Worm (Caenorhabditis elegans) whole organism, early embryonic: ENCODE data around the gene tps-2.

Experiments
- B0310.2 ChIP-seq: sonication (generic microtip); optimal IDR thresholded peaks from 2 replicates; lab custom pipeline; 2016; ENCODE audit warnings: mild to moderate bottlenecking, missing genetic modification characterization, missing compliant biosample characterization
- F13C5.2 ChIP-seq: sonication (generic microtip); optimal IDR thresholded peaks from 2 replicates; lab custom pipeline; 2017; ENCODE audit warnings: mild to moderate bottlenecking, missing genetic modification characterization, inconsistent platforms, missing compliant biosample characterization
- aly-1 ChIP-seq: sonication (generic microtip); optimal IDR thresholded peaks from 2 replicates; lab custom pipeline; 2016; ENCODE audit warnings: missing genetic modification characterization, missing compliant biosample characterization
- ama-1 ChIP-seq: fragments of 150-350 bp; optimal IDR thresholded peaks from 2 replicates; lab custom pipeline; 2014
- ceh-13 ChIP-seq: fragments of 200-800 bp; sonication (Bioruptor generic); optimal IDR thresholded peaks from 2 replicates; lab custom pipeline; 2018; ENCODE audit warnings: mild to moderate bottlenecking, missing genetic modification characterization, missing compliant biosample characterization
- ceh-36 ChIP-seq: sonication (generic microtip); optimal IDR thresholded peaks from 2 replicates; lab custom pipeline; 2016; ENCODE audit warnings: missing genetic modification characterization, inconsistent platforms, missing compliant biosample characterization
- ets-7 ChIP-seq: sonication (generic microtip); optimal IDR thresholded peaks from 2 replicates; lab custom pipeline; 2016; ENCODE audit warnings: missing genotype, missing genetic modification characterization, missing compliant biosample characterization
- flt-1 ChIP-seq: fragments of 200-800 bp; sonication (Bioruptor generic); IDR thresholded peaks from 2 replicates; pipeline ENCODE4 v1.3.6; 2022; ENCODE audit warnings: missing genetic modification characterization, missing compliant biosample characterization
- hmbx-1 ChIP-seq: sonication (generic microtip); optimal IDR thresholded peaks from 2 replicates; lab custom pipeline; 2016; ENCODE audit warnings: mild to moderate bottlenecking, missing genetic modification characterization, missing compliant biosample characterization
- hmg-4 ChIP-seq: fragments of 200-800 bp; sonication (Bioruptor generic); optimal IDR thresholded peaks from 2 replicates; lab custom pipeline; 2018; ENCODE audit warnings: mild to moderate bottlenecking, missing genetic modification characterization, missing compliant biosample characterization
- hnd-1 ChIP-seq: sonication (generic microtip); optimal IDR thresholded peaks from 2 replicates; lab custom pipeline; 2016; ENCODE audit warnings: missing genetic modification characterization, missing compliant biosample characterization
- pes-1 ChIP-seq: fragments of 200-800 bp; sonication (Bioruptor generic); IDR thresholded peaks from 2 replicates; pipeline ENCODE4 v1.3.6; 2022; ENCODE audit warnings: missing genetic modification reagents, missing genetic modification characterization, missing compliant biosample characterization
- scrt-1 ChIP-seq: fragments of 200-800 bp; sonication (Bioruptor generic); IDR thresholded peaks from 2 replicates; pipeline ENCODE4 v1.3.6; 2022; ENCODE audit warnings: missing genetic modification characterization, missing compliant biosample characterization
- sea-1 ChIP-seq: fragments of 200-800 bp; sonication (Bioruptor generic); conservative IDR thresholded peaks from 2 replicates; pipeline ENCODE4 v1.3.6; 2022; ENCODE audit warnings: missing genetic modification characterization, missing compliant biosample characterization
- tbx-11 ChIP-seq: fragments of 200-800 bp; sonication (Bioruptor generic); IDR thresholded peaks from 2 replicates; pipeline ENCODE4 v1.3.6; 2022; ENCODE audit warnings: missing genetic modification characterization, missing compliant biosample characterization
- tbx-37 ChIP-seq: fragments of 200-800 bp; sonication (Bioruptor generic); conservative IDR thresholded peaks from 2 replicates; pipeline ENCODE4 v1.3.6; 2022; ENCODE audit warnings: missing genetic modification reagents, missing genetic modification characterization, missing compliant biosample characterization
- tra-4 ChIP-seq: sonication (generic microtip); optimal IDR thresholded peaks from 2 replicates; lab custom pipeline; 2017; ENCODE audit warnings: missing genetic modification characterization, missing compliant biosample characterization

Gene tps-2

ce11 chrII:14618764-14619163, 18.1 kb downstream of the tps-2 start:
- TF ChIP-seq flt-1 (GFP tag; lab: Robert Waterston, UW): no peak
- no peak for TF ChIP-seq hmg-4 (GFP tag; lab: Kevin White, UChicago)
- no peak for TF ChIP-seq scrt-1 (GFP tag; lab: Robert Waterston, UW)
- TF ChIP-seq pes-1 (GFP tag; lab: Robert Waterston, UW): no peak
- no peak for TF ChIP-seq B0310.2
- no peak for TF ChIP-seq hnd-1 (tag; lab: Kevin White, UChicago)
- no peak for TF ChIP-seq tra-4 (tag; lab: Kevin White, UChicago)
- no peak for TF ChIP-seq ceh-13
- TF ChIP-seq F13C5.2: no peak
- TF ChIP-seq hmbx-1 (tag; lab: Kevin White, UChicago): no peak
- no peak for TF ChIP-seq sea-1 (GFP tag; lab: Robert Waterston, UW)
- no peak for TF ChIP-seq ama-1 (lab: Kevin White, UChicago)
- TF ChIP-seq tbx-37: no peak
- no peak for TF ChIP-seq ets-7 (tag; lab: Kevin White, UChicago)
- TF ChIP-seq aly-1 (tag; lab: Kevin White, UChicago): no peak
- no peak for TF ChIP-seq tbx-11 (GFP tag; lab: Robert Waterston, UW)

DNA sequence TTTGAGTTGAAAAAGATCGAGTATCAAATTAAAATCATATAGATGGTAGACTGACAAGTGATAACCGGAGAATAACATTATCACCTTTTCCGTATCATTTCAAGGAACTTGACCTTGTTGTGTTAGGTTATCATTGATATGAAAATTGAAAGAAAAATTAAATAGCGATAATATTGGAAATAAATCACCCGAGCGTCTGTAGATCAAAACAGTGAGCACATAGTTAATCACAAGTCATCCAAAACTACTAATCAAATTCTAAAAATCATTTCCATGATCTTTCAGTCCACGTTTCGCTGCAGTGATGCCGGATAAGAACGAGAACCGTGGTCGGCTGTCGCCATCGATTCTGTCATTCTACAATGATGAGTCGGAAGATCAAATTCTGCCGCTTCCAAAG, 19.1 kb downstream of the tps-2 start:
- TF ChIP-seq B0310.2: no peak
- TF ChIP-seq pes-1 (GFP tag; lab: Robert Waterston, UW): no peak
- TF ChIP-seq tra-4 (tag; lab: Kevin White, UChicago): no peak
- no peak for TF ChIP-seq hmg-4 (GFP tag; lab: Kevin White, UChicago)
- TF ChIP-seq ama-1 (lab: Kevin White, UChicago): no peak
- no peak for TF ChIP-seq ceh-36 (tag; lab: Kevin White, UChicago)
- TF ChIP-seq aly-1 (tag; lab: Kevin White, UChicago): no peak
- no peak for TF ChIP-seq ceh-13
- no peak for TF ChIP-seq hnd-1 (tag; lab: Kevin White, UChicago)
- no peak for TF ChIP-seq F13C5.2
- TF ChIP-seq flt-1 (GFP tag; lab: Robert Waterston, UW): no peak
- TF ChIP-seq sea-1 (GFP tag; lab: Robert Waterston, UW): no peak
- no peak for TF ChIP-seq tbx-37
- TF ChIP-seq hmbx-1 (tag; lab: Kevin White, UChicago): no peak
- no peak for TF ChIP-seq ets-7 (tag; lab: Kevin White, UChicago)
- no peak for TF ChIP-seq tbx-11 (GFP tag; lab: Robert Waterston, UW)
- no peak for TF ChIP-seq scrt-1 (GFP tag; lab: Robert Waterston, UW)

- TF ChIP-seq ceh-36 (tag; lab: Kevin White, UChicago) (no peak), hmbx-1 (tag; lab: Kevin White, UChicago) (no peak), ama-1 (lab: Kevin White, UChicago) (no peak), pes-1 (GFP tag; lab: Robert Waterston, UW) (no peak), hmg-4 (GFP tag; lab: Kevin White, UChicago) (no peak), sea-1 (GFP tag; lab: Robert Waterston, UW) (no peak), tbx-11 (GFP tag; lab: Robert Waterston, UW) (no peak), ceh-13 (no peak), aly-1 (tag; lab: Kevin White, UChicago) (no peak), B0310.2 (no peak), flt-1 (GFP tag; lab: Robert Waterston, UW) (no peak), tra-4 (tag; lab: Kevin White, UChicago) (no peak), scrt-1 (GFP tag; lab: Robert Waterston, UW) (no peak), hnd-1 (tag; lab: Kevin White, UChicago) (no peak), ets-7 (tag; lab: Kevin White, UChicago) (no peak), F13C5.2 (no peak), tbx-37 (no peak)
These were observed 20.0 kb downstream of the tps-2 start for ce11 chrII:14620730-14621129.

DNA sequence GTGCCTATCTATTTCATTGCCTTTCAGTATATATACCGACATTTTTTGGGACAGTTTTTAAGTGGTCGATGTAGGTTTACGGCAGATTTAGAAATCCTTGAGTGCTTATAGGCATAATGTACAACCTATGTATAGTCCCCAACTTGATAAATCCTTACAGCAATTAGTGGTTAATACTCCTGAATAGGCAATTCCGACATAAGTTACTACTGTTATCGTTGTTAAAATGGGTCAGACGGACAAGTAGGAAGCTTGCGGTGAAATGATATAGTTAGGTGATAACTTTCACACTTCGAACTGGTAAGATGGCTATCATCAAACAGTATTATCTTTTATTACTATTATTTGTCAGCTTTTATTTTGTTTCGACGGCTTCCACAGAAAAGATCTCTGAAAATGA, 22.1 kb downstream of the tps-2 start, which contains the start of gene mltn-10:
mltn-10 (plus strand) TSS at position 301 of the 400 bp plus-strand sequence.
- TF ChIP-seq B0310.2 (no peak), ceh-36 (tag; lab: Kevin White, UChicago) (no peak), aly-1 (tag; lab: Kevin White, UChicago) (no peak), tbx-37 (no peak), pes-1 (GFP tag; lab: Robert Waterston, UW) (no peak), ama-1 (lab: Kevin White, UChicago) (no peak), tra-4 (tag; lab: Kevin White, UChicago) (no peak), F13C5.2 (no peak), flt-1 (GFP tag; lab: Robert Waterston, UW) (no peak), hnd-1 (tag; lab: Kevin White, UChicago) (no peak), tbx-11 (GFP tag; lab: Robert Waterston, UW) (no peak)

DNA sequence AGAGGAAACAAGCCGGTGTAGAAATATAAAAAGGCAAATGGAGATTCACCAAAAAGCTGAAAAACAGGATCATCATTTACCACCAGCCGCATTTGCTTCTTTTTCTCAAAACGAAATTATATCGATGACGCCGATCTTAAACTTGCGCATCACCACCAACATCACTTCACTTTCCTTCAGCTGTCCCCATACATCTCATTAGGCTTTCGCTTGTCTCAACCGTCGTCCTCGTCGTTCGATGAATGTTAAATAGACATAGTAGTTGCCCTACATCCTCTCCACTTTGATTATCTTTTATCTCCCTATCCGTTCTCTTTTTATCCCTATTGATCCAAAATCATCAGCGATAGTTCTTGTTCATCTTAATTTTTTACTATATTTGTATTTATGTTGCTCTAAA, 26.2 kb downstream of the tps-2 start:
- TF ChIP-seq tra-4 (tag; lab: Kevin White, UChicago): no peak
- TF ChIP-seq scrt-1 (GFP tag; lab: Robert Waterston, UW): no peak
- no peak for TF ChIP-seq hnd-1 (tag; lab: Kevin White, UChicago)
- no peak for TF ChIP-seq B0310.2
- TF ChIP-seq tbx-11 (GFP tag; lab: Robert Waterston, UW): no peak
- TF ChIP-seq hmg-4 (GFP tag; lab: Kevin White, UChicago): no peak
- no peak for TF ChIP-seq F13C5.2
- no peak for TF ChIP-seq flt-1 (GFP tag; lab: Robert Waterston, UW)
- no peak for TF ChIP-seq hmbx-1 (tag; lab: Kevin White, UChicago)
- TF ChIP-seq tbx-37: no peak
- TF ChIP-seq aly-1 (tag; lab: Kevin White, UChicago): no peak
- no peak for TF ChIP-seq ceh-36 (tag; lab: Kevin White, UChicago)

ce11 chrII:14627330-14627729, 26.6 kb downstream of the tps-2 start, which contains the start of gene tag-297:
Gene tag-297 (plus strand): TSS chrII:14627630.
- TF ChIP-seq F13C5.2 (no peak), hnd-1 (tag; lab: Kevin White, UChicago) (no peak), aly-1 (tag; lab: Kevin White, UChicago) (no peak), ceh-13 (no peak)

DNA sequence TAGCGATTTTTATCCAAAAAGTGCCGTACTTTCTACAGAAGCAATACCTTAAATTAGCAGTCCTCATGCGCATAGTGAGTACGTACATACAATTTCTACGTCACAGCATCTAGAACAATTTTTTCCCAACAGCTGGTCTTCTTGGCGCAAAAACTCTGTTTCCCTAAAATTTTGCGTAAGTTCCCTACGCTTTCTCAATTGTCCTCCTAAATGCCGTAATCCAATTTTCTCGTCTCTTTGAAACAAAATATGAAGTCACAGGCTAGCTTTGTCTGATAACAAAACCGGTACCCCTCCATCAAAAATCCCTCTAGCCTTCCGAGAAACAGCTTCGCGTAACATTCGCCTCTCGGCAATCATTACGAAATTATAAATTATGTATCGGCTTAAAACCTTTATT, 32.1 kb downstream of the tps-2 start, which contains the start of gene C38C6.3:
C38C6.3 (plus strand) TSS at position 301 of the 400 bp plus-strand sequence.
- TF ChIP-seq sea-1 (GFP tag; lab: Robert Waterston, UW) (no peak), tbx-37 (no peak), hmbx-1 (tag; lab: Kevin White, UChicago) (no peak), scrt-1 (GFP tag; lab: Robert Waterston, UW) (no peak)
